Worm (Caenorhabditis elegans) whole organism, young adult: Measurements from ENCODE around the gene ZK673.11.
"Not testable (repeated sequence)": the region's sequence is repeated elsewhere in the genome, so short reads cannot be mapped to it uniquely, and the experiment has no call there.

Source experiments
- B0019.2 ChIP-seq: fragments of 200-800 bp; sonication (Bioruptor generic); conservative IDR thresholded peaks from 2 replicates; pipeline ENCODE4 v1.3.6; 2022; ENCODE audit warnings: missing genetic modification reagents, missing genetic modification characterization, missing compliant biosample characterization
- B0336.3 ChIP-seq: fragments of 200-800 bp; sonication (Bioruptor generic); IDR thresholded peaks from 2 replicates; pipeline ENCODE4 v1.3.6; 2022; ENCODE audit warnings: missing genetic modification characterization, missing compliant biosample characterization
- C06A6.2 ChIP-seq: fragments of 200-800 bp; sonication (Bioruptor generic); conservative IDR thresholded peaks from 2 replicates; pipeline ENCODE4 v1.3.6; 2022; ENCODE audit warnings: missing genetic modification characterization, missing compliant biosample characterization
- D2030.7 ChIP-seq: fragments of 200-800 bp; sonication (Bioruptor generic); IDR thresholded peaks from 2 replicates; pipeline ENCODE4 v1.3.6; 2022; ENCODE audit warnings: missing genetic modification reagents, missing genetic modification characterization, missing compliant biosample characterization
- F22D6.2 ChIP-seq: sonication (generic microtip); optimal IDR thresholded peaks from 2 replicates; lab custom pipeline; 2016; ENCODE audit warnings: mild to moderate bottlenecking, missing genetic modification characterization, missing compliant biosample characterization
- F33H1.4 ChIP-seq: fragments of 200-800 bp; sonication (Bioruptor generic); IDR thresholded peaks from 2 replicates; pipeline ENCODE4 v1.3.6; 2022; ENCODE audit warnings: missing genetic modification reagents, missing genetic modification characterization, missing compliant biosample characterization
- F52B5.7 ChIP-seq: sonication (generic microtip); optimal IDR thresholded peaks from 2 replicates; lab custom pipeline; 2016; ENCODE audit warnings: mild to moderate bottlenecking, missing genetic modification characterization, missing compliant biosample characterization
- F57C9.4 ChIP-seq: sonication (generic microtip); optimal IDR thresholded peaks from 2 replicates; lab custom pipeline; 2017; ENCODE audit warnings: mild to moderate bottlenecking, missing genetic modification characterization, missing compliant biosample characterization
- aptf-2 ChIP-seq: fragments of 200-800 bp; sonication (Bioruptor generic); conservative IDR thresholded peaks from 2 replicates; pipeline ENCODE4 v1.3.6; 2022; ENCODE audit warnings: missing genetic modification reagents, missing genetic modification characterization, missing compliant biosample characterization
- athp-1 ChIP-seq: sonication (generic microtip); optimal IDR thresholded peaks from 2 replicates; lab custom pipeline; 2017; ENCODE audit warnings: mild to moderate bottlenecking, missing genetic modification characterization, missing compliant biosample characterization
- attf-3 ChIP-seq: fragments of 200-800 bp; sonication (Bioruptor generic); conservative IDR thresholded peaks from 2 replicates; pipeline ENCODE4 v1.3.6; 2022; ENCODE audit warnings: missing genetic modification reagents, missing genetic modification characterization, missing compliant biosample characterization
- attf-6 ChIP-seq: fragments of 200-800 bp; sonication (Bioruptor generic); IDR thresholded peaks from 2 replicates; pipeline ENCODE4 v1.3.6; 2022; ENCODE audit warnings: missing genetic modification reagents, missing genetic modification characterization, missing compliant biosample characterization
- cebp-2 ChIP-seq: fragments of 200-800 bp; sonication (Bioruptor generic); IDR thresholded peaks from 2 replicates; pipeline ENCODE4 v1.3.6; 2022; ENCODE audit warnings: missing genetic modification characterization, missing compliant biosample characterization
- chd-7 ChIP-seq: sonication (generic microtip); optimal IDR thresholded peaks from 2 replicates; lab custom pipeline; 2016; ENCODE audit warnings: mild to moderate bottlenecking, missing genetic modification characterization, moderate library complexity, missing compliant biosample characterization
- dpff-1 ChIP-seq: sonication (generic microtip); optimal IDR thresholded peaks from 2 replicates; lab custom pipeline; 2017; ENCODE audit warnings: mild to moderate bottlenecking, missing genetic modification characterization, missing compliant biosample characterization
- dpl-1 ChIP-seq: fragments of 150-350 bp; optimal IDR thresholded peaks from 2 replicates; lab custom pipeline; 2014; ENCODE audit warnings: missing biosample characterization, missing genetic modification reagents, missing genetic modification characterization
- efl-1 ChIP-seq: fragments of 150-350 bp; optimal IDR thresholded peaks from 2 replicates; lab custom pipeline; 2014; ENCODE audit warnings: missing biosample characterization, missing genetic modification reagents, missing genetic modification characterization
- egl-44 ChIP-seq: fragments of 200-800 bp; sonication (Bioruptor generic); IDR thresholded peaks from 2 replicates; pipeline ENCODE4 v1.3.6; 2022; ENCODE audit warnings: missing genetic modification reagents, missing genetic modification characterization, missing compliant biosample characterization
- egrh-3 ChIP-seq: fragments of 200-800 bp; sonication (Bioruptor generic); IDR thresholded peaks from 2 replicates; pipeline ENCODE4 v1.3.6; 2022; ENCODE audit warnings: missing genetic modification reagents, missing genetic modification characterization, missing compliant biosample characterization
- ekl-4 ChIP-seq: fragments of 200-800 bp; sonication (Bioruptor generic); IDR thresholded peaks from 2 replicates; pipeline ENCODE4 v1.3.6; 2022; ENCODE audit warnings: missing genetic modification reagents, missing genetic modification characterization, missing compliant biosample characterization
- hmg-1.2 ChIP-seq: fragments of 200-800 bp; sonication (Bioruptor generic); IDR thresholded peaks from 2 replicates; pipeline ENCODE4 v1.3.6; 2022; ENCODE audit warnings: missing genetic modification reagents, missing genetic modification characterization, missing compliant biosample characterization
- hmg-20 ChIP-seq: fragments of 200-800 bp; sonication (Bioruptor generic); IDR thresholded peaks from 2 replicates; pipeline ENCODE4 v1.3.6; 2022; ENCODE audit warnings: missing genetic modification reagents, missing genetic modification characterization, missing compliant biosample characterization
- lag-1 ChIP-seq: fragments of 200-800 bp; sonication (Bioruptor generic); IDR thresholded peaks from 2 replicates; pipeline ENCODE4 v1.3.6; 2022; ENCODE audit warnings: missing genetic modification reagents, missing genetic modification characterization, missing compliant biosample characterization
- lin-35 ChIP-seq, 3 experiments: fragments of 150-350 bp in 2 of 3; sonication (generic microtip) in 1 of 3; optimal IDR thresholded peaks; 2 replicates each; lab custom pipeline; 2014 to 2018; ENCODE audit warnings: missing biosample characterization in 3 of 3, missing genetic modification characterization in 3 of 3, missing genetic modification reagents in 3 of 3
- lir-1 ChIP-seq: fragments of 200-800 bp; sonication (Bioruptor generic); conservative IDR thresholded peaks from 2 replicates; pipeline ENCODE4 v1.3.6; 2022; ENCODE audit warnings: missing genetic modification reagents, missing genetic modification characterization, missing compliant biosample characterization
- lsl-1 ChIP-seq: fragments of 200-800 bp; sonication (Bioruptor generic); optimal IDR thresholded peaks from 2 replicates; lab custom pipeline; 2018; ENCODE audit warnings: mild to moderate bottlenecking, missing genetic modification characterization, moderate library complexity, missing compliant biosample characterization
- madf-10 ChIP-seq: sonication (generic microtip); optimal IDR thresholded peaks from 2 replicates; lab custom pipeline; 2016; ENCODE audit warnings: mild to moderate bottlenecking, missing genetic modification characterization, missing compliant biosample characterization
- madf-6 ChIP-seq: fragments of 200-800 bp; sonication (Bioruptor generic); IDR thresholded peaks from 2 replicates; pipeline ENCODE4 v1.3.6; 2022; ENCODE audit warnings: missing genetic modification reagents, missing genetic modification characterization, missing compliant biosample characterization
- mxl-1 ChIP-seq: sonication (generic microtip); optimal IDR thresholded peaks from 2 replicates; lab custom pipeline; 2016; ENCODE audit warnings: missing genetic modification characterization, missing compliant biosample characterization
- nfya-2 ChIP-seq: fragments of 200-800 bp; sonication (Bioruptor generic); IDR thresholded peaks from 2 replicates; pipeline ENCODE4 v1.3.6; 2022; ENCODE audit warnings: missing genetic modification reagents, missing genetic modification characterization, missing compliant biosample characterization
- nhr-120 ChIP-seq: fragments of 200-800 bp; sonication (Bioruptor generic); IDR thresholded peaks from 2 replicates; pipeline ENCODE4 v1.3.6; 2022; ENCODE audit warnings: missing genetic modification characterization, missing compliant biosample characterization
- nhr-27 ChIP-seq: fragments of 200-800 bp; sonication (Bioruptor generic); optimal IDR thresholded peaks from 2 replicates; lab custom pipeline; 2018; ENCODE audit warnings: mild to moderate bottlenecking, missing genetic modification characterization, moderate library complexity, missing compliant biosample characterization
- nhr-80 ChIP-seq: sonication (generic microtip); optimal IDR thresholded peaks from 2 replicates; lab custom pipeline; 2016; ENCODE audit warnings: missing genetic modification characterization, missing compliant biosample characterization
- pbrm-1 ChIP-seq: fragments of 200-800 bp; sonication (Bioruptor generic); IDR thresholded peaks from 2 replicates; pipeline ENCODE4 v1.3.6; 2022; ENCODE audit warnings: missing genetic modification reagents, missing genetic modification characterization, missing compliant biosample characterization
- rec-8 ChIP-seq, 2 experiments: sonication (generic microtip); optimal IDR thresholded peaks; 2 replicates each; lab custom pipeline; 2016; ENCODE audit warnings: mild to moderate bottlenecking in 2 of 2, missing genetic modification characterization in 2 of 2, missing genetic modification reagents in 2 of 2, missing genotype in 2 of 2, missing biosample characterization in 1 of 2, missing compliant biosample characterization in 1 of 2, moderate library complexity in 1 of 2
- sea-2 ChIP-seq: fragments of 200-800 bp; sonication (Bioruptor generic); IDR thresholded peaks from 2 replicates; pipeline ENCODE4 v1.3.6; 2022; ENCODE audit warnings: missing genetic modification characterization, missing compliant biosample characterization
- snpc-1.1 ChIP-seq: sonication (generic microtip); optimal IDR thresholded peaks from 2 replicates; lab custom pipeline; 2017; ENCODE audit warnings: missing genetic modification characterization, mild to moderate bottlenecking, missing compliant biosample characterization, antibody characterized with exemption, moderate library complexity, missing genotype, missing genetic modification reagents; ENCODE audit not compliant: insufficient read depth
- sptf-2 ChIP-seq: fragments of 200-800 bp; sonication (Bioruptor generic); optimal IDR thresholded peaks from 2 replicates; lab custom pipeline; 2018; ENCODE audit warnings: mild to moderate bottlenecking, missing genetic modification characterization, missing compliant biosample characterization
- tlf-1 ChIP-seq: fragments of 200-800 bp; sonication (Bioruptor generic); optimal IDR thresholded peaks from 2 replicates; lab custom pipeline; 2018; ENCODE audit warnings: mild to moderate bottlenecking, missing genetic modification characterization, missing compliant biosample characterization
- zfh-2 ChIP-seq: fragments of 200-800 bp; sonication (Bioruptor generic); conservative IDR thresholded peaks from 2 replicates; pipeline ENCODE4 v1.3.6; 2022; ENCODE audit warnings: missing genetic modification reagents, missing genetic modification characterization, missing compliant biosample characterization
- ztf-18 ChIP-seq: sonication (generic microtip); optimal IDR thresholded peaks from 2 replicates; lab custom pipeline; 2016; ENCODE audit warnings: missing genotype, mild to moderate bottlenecking, missing genetic modification characterization, missing compliant biosample characterization
- ztf-3 ChIP-seq: fragments of 200-800 bp; sonication (Bioruptor generic); optimal IDR thresholded peaks from 2 replicates; lab custom pipeline; 2018; ENCODE audit warnings: mild to moderate bottlenecking, missing genetic modification characterization, missing compliant biosample characterization

Gene ZK673.11

ce11 chrII:10493034-10493433 lies 36.0 kb downstream of the ZK673.11 start, which contains the start of gene ZK666.8:
Gene ZK666.8 (minus strand): TSS chrII:10493134.
- TF ChIP-seq athp-1 (tag; lab: Kevin White, UChicago); attf-6 (GFP tag; lab: Robert Waterston, UW); attf-3 (GFP tag; lab: Robert Waterston, UW): not testable (repeated sequence)

ce11 chrII:10494467-10494866 lies 37.4 kb downstream of the ZK673.11 start, which contains the start of gene ZK666.14:
Gene ZK666.14 (plus strand): TSS chrII:10494767.
- TF ChIP-seq snpc-1.1 (tag; lab: Kevin White, UChicago) (no peak), D2030.7 (GFP tag; lab: Robert Waterston, UW) (no peak), cebp-2 (GFP tag; lab: Robert Waterston, UW) (no peak)

- TF ChIP-seq lag-1 (GFP tag; lab: Robert Waterston, UW) (no peak), lir-1 (GFP tag; lab: Robert Waterston, UW) (no peak), ztf-3 (GFP tag; lab: Kevin White, UChicago) (no peak), tlf-1 (GFP tag; lab: Kevin White, UChicago) (no peak), F52B5.7 (tag; lab: Kevin White, UChicago) (no peak), pbrm-1 (GFP tag; lab: Robert Waterston, UW) (no peak), rec-8 (tag; optimal IDR thresholded peaks at IDR 0.05; lab: Kevin White, UChicago) (no peak), efl-1 (GFP tag; lab: Kevin White, UChicago) (no peak), sea-2 (GFP tag; lab: Robert Waterston, UW) (no peak), aptf-2 (no peak), F22D6.2 (tag; lab: Kevin White, UChicago) (no peak)
Measured at ce11 chrII:10495912-10496311, 38.8 kb downstream of the ZK673.11 start, which contains the start of gene ZK666.12. Gene ZK666.12 (plus strand): TSS chrII:10496212.

ce11 chrII:10500674-10501073 lies 43.6 kb downstream of the ZK673.11 start:
- TF ChIP-seq efl-1 (GFP tag; lab: Kevin White, UChicago) = no peak
- TF ChIP-seq ekl-4 (GFP tag; lab: Robert Waterston, UW) = no peak
- TF ChIP-seq chd-7 (tag; lab: Kevin White, UChicago) = no peak
- no peak for TF ChIP-seq dpff-1 (tag; lab: Kevin White, UChicago)
- TF ChIP-seq D2030.7 (GFP tag; lab: Robert Waterston, UW) = no peak
- no peak for TF ChIP-seq ztf-18 (tag; lab: Kevin White, UChicago)
- TF ChIP-seq B0336.3 (GFP tag; lab: Robert Waterston, UW) = no peak
- no peak for TF ChIP-seq C06A6.2 (GFP tag; lab: Robert Waterston, UW)
- TF ChIP-seq hmg-20 (GFP tag; lab: Robert Waterston, UW) = no peak
- TF ChIP-seq lsl-1 (GFP tag; lab: Kevin White, UChicago) = no peak
- TF ChIP-seq madf-6 = no peak
- TF ChIP-seq B0019.2 (GFP tag; lab: Robert Waterston, UW) = no peak
- TF ChIP-seq F22D6.2 (tag; lab: Kevin White, UChicago) = no peak
- TF ChIP-seq nhr-27 = no peak
- TF ChIP-seq F57C9.4 = no peak
- TF ChIP-seq nfya-2 (GFP tag; lab: Robert Waterston, UW) = no peak
- TF ChIP-seq, all 124 proteins: peak for 0

ce11 chrII:10501578-10501977 lies 44.5 kb downstream of the ZK673.11 start:
- TF ChIP-seq lin-35 (GFP tag; optimal IDR thresholded peaks at IDR 0.05; lab: Kevin White, UChicago) (no peak), mxl-1 (tag; lab: Kevin White, UChicago) (no peak), egrh-3 (no peak), dpl-1 (GFP tag; lab: Kevin White, UChicago) (no peak), nhr-120 (no peak), zfh-2 (GFP tag; lab: Robert Waterston, UW) (0 out of 2 replicates have a peak, but pooled peaks have one; percentile 17), chd-7 (tag; lab: Kevin White, UChicago) (no peak), hmg-1.2 (GFP tag; lab: Robert Waterston, UW) (peak; percentile 68; the same call in 1 of the 2 replicates), dpff-1 (tag; lab: Kevin White, UChicago) (no peak), madf-10 (no peak), F33H1.4 (GFP tag; lab: Robert Waterston, UW) (no peak), sptf-2 (GFP tag; lab: Kevin White, UChicago) (no peak), nhr-80 (tag; lab: Kevin White, UChicago) (peak; percentile 17), egl-44 (GFP tag; lab: Robert Waterston, UW) (no peak), pbrm-1 (GFP tag; lab: Robert Waterston, UW) (no peak)
